Fruit fly (Drosophila melanogaster): ENCODE results near the gene CG46339.

Gene CG46339

dm6 chr3R:26867457-26868044 lies 48.0 kb upstream of the CG46339 start (continued):
- TF ChIP-seq BtbVII (GFP tag; optimal IDR thresholded peaks at IDR 0.05) (no peak), ems (GFP tag; optimal IDR thresholded peaks at IDR 0.05) (no peak), grn (GFP tag; optimal IDR thresholded peaks at IDR 0.05) (no peak), Six4 (GFP tag; optimal IDR thresholded peaks at IDR 0.05) (no peak), chinmo (GFP tag; IDR thresholded peaks at IDR 0.05; ENCODE audit: partially characterized antibody) (0 out of 4 replicates have a peak, but pooled peaks have one; percentile 5), CG7372 (GFP tag; IDR thresholded peaks at IDR 0.05) (no peak), btn (GFP tag; optimal IDR thresholded peaks at IDR 0.05) (no peak)

dm6 chr3R:26869431-26869830 lies 46.1 kb upstream of the CG46339 start:
- TF ChIP-seq fu2 (GFP tag; optimal IDR thresholded peaks at IDR 0.05) (no peak), CG8478 (optimal IDR thresholded peaks at IDR 0.05) (peak; percentile 81), Dref (GFP tag; IDR thresholded peaks at IDR 0.05) (0 out of 2 replicates have a peak, but pooled peaks have one; percentile 19), CG12299 (tag; optimal IDR thresholded peaks at IDR 0.05) (no peak), ranshi (GFP tag; IDR thresholded peaks at IDR 0.05) (0 out of 2 replicates have a peak, but pooled peaks have one; percentile 12), Med (GFP tag) (peak; percentile 43), CG2199 (GFP tag; IDR thresholded peaks at IDR 0.05) (0 out of 3 replicates have a peak, but pooled peaks have one; percentile 53), mld (GFP tag; IDR thresholded peaks at IDR 0.05; ENCODE audit: partially characterized antibody) (no peak), Oli (tag; optimal IDR thresholded peaks at IDR 0.05) (no peak), cas (GFP tag; IDR thresholded peaks at IDR 0.05) (peak; percentile 5; the same call in 1 of the 2 replicates), CG11093 (GFP tag; IDR thresholded peaks at IDR 0.05) (0 out of 3 replicates have a peak, but pooled peaks have one; percentile 16)

DNA sequence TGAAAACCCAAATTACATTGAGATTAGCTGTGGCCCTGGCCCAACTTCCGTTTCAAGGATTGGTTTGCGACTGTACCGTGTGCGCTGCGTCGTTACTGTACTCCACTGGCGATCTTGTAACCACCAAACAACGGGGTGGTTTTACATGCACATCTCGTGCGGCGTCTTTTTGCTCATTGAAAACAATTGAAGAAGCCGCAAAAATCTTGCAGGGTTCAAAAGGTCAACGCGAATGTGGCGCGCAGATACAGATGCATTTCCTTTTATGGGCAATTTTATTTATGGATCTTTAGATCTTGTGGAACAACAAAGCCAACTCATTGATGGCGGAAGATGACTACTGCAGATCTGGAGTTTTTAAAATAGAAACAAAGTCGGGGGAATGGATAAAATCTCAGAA lies 45.1 kb upstream of the CG46339 start:
- TF ChIP-seq pros (GFP tag; optimal IDR thresholded peaks at IDR 0.05): peak; percentile 95
- TF ChIP-seq Doc3 (GFP tag; IDR thresholded peaks at IDR 0.05; ENCODE audit: partially characterized antibody): no peak
- TF ChIP-seq Hr78 (GFP tag; optimal IDR thresholded peaks at IDR 0.05): peak in 1 of 2 experiments; percentile 27
- TF ChIP-seq seq (GFP tag; IDR thresholded peaks at IDR 0.05): no peak
- TF ChIP-seq odd (GFP tag; optimal IDR thresholded peaks at IDR 0.05): no peak

- TF ChIP-seq CG10366 (GFP tag; IDR thresholded peaks at IDR 0.05) (no peak), p53 (GFP tag; optimal IDR thresholded peaks at IDR 0.05) (no peak), sr (GFP tag; IDR thresholded peaks at IDR 0.05) (no peak), CG10543 (GFP tag; optimal IDR thresholded peaks at IDR 0.05) (peak; percentile 13), Pdp1 (GFP tag; optimal IDR thresholded peaks at IDR 0.05) (peak in 1 of 2 experiments; percentile 59), sug (tag; optimal IDR thresholded peaks at IDR 0.05) (peak; percentile 45), CG7357 (GFP tag; IDR thresholded peaks at IDR 0.05) (no peak), CG33557 (GFP tag; optimal IDR thresholded peaks at IDR 0.05) (no peak), CG34376 (GFP tag; optimal IDR thresholded peaks at IDR 0.05) (peak; percentile 78)
Observed at dm6 chr3R:26871061-26871460, 44.5 kb upstream of the CG46339 start.

- peak; percentile 98 for TF ChIP-seq CG5180 (GFP tag; optimal IDR thresholded peaks at IDR 0.05)
- TF ChIP-seq CG34376 (GFP tag; optimal IDR thresholded peaks at IDR 0.05): no peak
- no peak for TF ChIP-seq pnt (GFP tag; optimal IDR thresholded peaks at IDR 0.05)
- TF ChIP-seq Mad (GFP tag; optimal IDR thresholded peaks at IDR 0.05): no peak
- no peak for TF ChIP-seq Sox102F (GFP tag; optimal IDR thresholded peaks at IDR 0.05)
- TF ChIP-seq Pdp1 (GFP tag; optimal IDR thresholded peaks at IDR 0.05): peak in 1 of 2 experiments; percentile 55
- TF ChIP-seq croc (GFP tag; conservative IDR thresholded peaks at IDR 0.05): no peak
- no peak for TF ChIP-seq CG3407 (GFP tag; optimal IDR thresholded peaks at IDR 0.05)
- TF ChIP-seq row (GFP tag; IDR thresholded peaks at IDR 0.05): no peak
Observed at dm6 chr3R:26871852-26872251, 43.7 kb upstream of the CG46339 start, which contains the start of gene SPARC. Gene SPARC (minus strand): TSS chr3R:26871995.
